Fruit fly (Drosophila melanogaster) whole organism, embryonic: Measurements from ENCODE around the gene Jhbp5.

Experiments used
- B-H2 ChIP-seq: fragments of 200-800 bp; sonication (Bioruptor generic); optimal IDR thresholded peaks from 2 replicates; lab custom pipeline; 2018; ENCODE audit warnings: missing biosample characterization, mild to moderate bottlenecking, missing genetic modification characterization
- Bgb ChIP-seq: fragments of 200-800 bp; sonication (Bioruptor generic); IDR thresholded peaks from 2 replicates; pipeline ENCODE4 v1.3.6; 2022; ENCODE audit warnings: missing biosample characterization, missing genetic modification characterization; ENCODE audit not compliant: partially characterized antibody
- CG11398 ChIP-seq: fragments of 200-800 bp; sonication (Bioruptor generic); optimal IDR thresholded peaks from 2 replicates; lab custom pipeline; 2016; ENCODE audit warnings: missing biosample characterization, missing genetic modification characterization
- CG11504 ChIP-seq: fragments of 200-800 bp; sonication (Bioruptor generic); optimal IDR thresholded peaks from 3 replicates; lab custom pipeline; 2019; ENCODE audit warnings: missing biosample characterization, mild to moderate bottlenecking, missing genetic modification characterization, moderate library complexity
- CG12769 ChIP-seq: fragments of 200-800 bp; sonication (Bioruptor generic); optimal IDR thresholded peaks from 2 replicates; lab custom pipeline; 2019; ENCODE audit warnings: missing biosample characterization, mild to moderate bottlenecking, missing genetic modification characterization, moderate library complexity
- CG13424 ChIP-seq: fragments of 200-800 bp; sonication (Bioruptor generic); optimal IDR thresholded peaks from 2 replicates; lab custom pipeline; 2019; ENCODE audit warnings: missing biosample characterization, mild to moderate bottlenecking, missing genetic modification characterization, moderate library complexity
- CG13624 ChIP-seq: fragments of 200-800 bp; sonication (Bioruptor generic); optimal IDR thresholded peaks from 2 replicates; lab custom pipeline; 2016; ENCODE audit warnings: missing biosample characterization, missing genetic modification characterization
- CG14014 ChIP-seq: fragments of 200-800 bp; sonication (Bioruptor generic); IDR thresholded peaks from 2 replicates; pipeline ENCODE4 v1.3.6; 2022; ENCODE audit warnings: missing biosample characterization, missing genetic modification characterization
- CG16813 ChIP-seq: fragments of 200-800 bp; sonication (Bioruptor generic); IDR thresholded peaks from 3 replicates; pipeline ENCODE4 v1.3.6; 2022; ENCODE audit warnings: missing biosample characterization, missing genetic modification characterization; ENCODE audit not compliant: partially characterized antibody
- CG16863 ChIP-seq: fragments of 200-800 bp; sonication (Bioruptor generic); optimal IDR thresholded peaks from 3 replicates; lab custom pipeline; 2016; ENCODE audit warnings: missing biosample characterization, missing genetic modification characterization
- CG17186 ChIP-seq: fragments of 200-800 bp; sonication (Bioruptor generic); optimal IDR thresholded peaks from 3 replicates; lab custom pipeline; 2017; ENCODE audit warnings: missing biosample characterization, missing genetic modification reagents, missing genetic modification characterization
- CG17612 ChIP-seq: fragments of 200-800 bp; sonication (Bioruptor generic); IDR thresholded peaks from 2 replicates; pipeline ENCODE4 v1.3.6; 2022; ENCODE audit warnings: missing biosample characterization, missing genetic modification characterization
- CG18011 ChIP-seq: fragments of 200-800 bp; sonication (Bioruptor generic); optimal IDR thresholded peaks from 2 replicates; lab custom pipeline; 2017; ENCODE audit warnings: missing biosample characterization, missing genetic modification characterization, mild to moderate bottlenecking, moderate library complexity, missing genotype
- CG2202 ChIP-seq: fragments of 200-800 bp; sonication (Bioruptor generic); optimal IDR thresholded peaks from 2 replicates; lab custom pipeline; 2018; ENCODE audit warnings: missing biosample characterization, mild to moderate bottlenecking, missing genetic modification characterization
- CG31388 ChIP-seq: fragments of 200-800 bp; sonication (Bioruptor generic); optimal IDR thresholded peaks from 2 replicates; lab custom pipeline; 2016; ENCODE audit warnings: missing biosample characterization, missing genetic modification characterization
- CG6654 ChIP-seq: fragments of 200-800 bp; sonication (Bioruptor generic); optimal IDR thresholded peaks from 2 replicates; lab custom pipeline; 2017; ENCODE audit warnings: missing biosample characterization, mild to moderate bottlenecking, missing genetic modification characterization
- CG7372 ChIP-seq: fragments of 200-800 bp; sonication (Bioruptor generic); IDR thresholded peaks from 2 replicates; pipeline ENCODE4 v1.3.6; 2022; ENCODE audit warnings: missing biosample characterization, missing genetic modification characterization
- CG8944 ChIP-seq: fragments of 200-800 bp; sonication (Bioruptor generic); optimal IDR thresholded peaks from 3 replicates; lab custom pipeline; 2016; ENCODE audit warnings: missing biosample characterization, missing genetic modification characterization
- Dref ChIP-seq: fragments of 200-800 bp; sonication (Bioruptor generic); IDR thresholded peaks from 2 replicates; pipeline ENCODE4 v1.3.6; 2022; ENCODE audit warnings: missing biosample characterization, missing genetic modification characterization
- HHEX ChIP-seq: fragments of 200-800 bp; sonication (Bioruptor generic); optimal IDR thresholded peaks from 3 replicates; lab custom pipeline; 2017; ENCODE audit warnings: missing biosample characterization, mild to moderate bottlenecking, missing genetic modification characterization, missing genetic modification reagents
- Hr3 ChIP-seq: fragments of 200-800 bp; sonication (Bioruptor generic); optimal IDR thresholded peaks from 3 replicates; lab custom pipeline; 2016; ENCODE audit warnings: missing biosample characterization, missing genetic modification characterization
- Lhr ChIP-seq: fragments of 200-800 bp; sonication (Bioruptor generic); optimal IDR thresholded peaks from 3 replicates; lab custom pipeline; 2017; ENCODE audit warnings: mild to moderate bottlenecking, missing biosample characterization, missing genetic modification reagents, missing genetic modification characterization
- MBD-R2 ChIP-seq: fragments of 200-800 bp; sonication (Bioruptor generic); IDR thresholded peaks from 2 replicates; pipeline ENCODE4 v1.3.6; 2022; ENCODE audit warnings: missing biosample characterization, missing genetic modification characterization
- Max ChIP-seq: fragments of 200-800 bp; sonication (Bioruptor generic); optimal IDR thresholded peaks from 2 replicates; lab custom pipeline; 2016; ENCODE audit warnings: missing biosample characterization, mild to moderate bottlenecking, missing genetic modification characterization
- Mrtf ChIP-seq: fragments of 200-800 bp; sonication (Bioruptor generic); IDR thresholded peaks from 3 replicates; pipeline ENCODE4 v1.3.6; 2022; ENCODE audit warnings: missing biosample characterization, missing genetic modification characterization
- NFAT ChIP-seq: fragments of 200-800 bp; sonication (Bioruptor generic); IDR thresholded peaks from 2 replicates; pipeline ENCODE4 v1.3.6; 2022; ENCODE audit warnings: missing biosample characterization, missing genetic modification characterization
- Scr ChIP-seq: fragments of 200-800 bp; sonication (Bioruptor generic); IDR thresholded peaks from 2 replicates; pipeline ENCODE4 v1.3.6; 2022; ENCODE audit warnings: missing biosample characterization, missing genetic modification characterization; ENCODE audit not compliant: partially characterized antibody
- Stat92E ChIP-seq, 3 experiments: fragments of >200 bp in 2 of 3; fragments of 200-800 bp in 1 of 3; sonication (Bioruptor generic) in 1 of 3; optimal IDR thresholded peaks; 2 replicates each; lab custom pipeline; 2017 to 2019; ENCODE audit warnings: missing biosample characterization in 3 of 3, missing genetic modification characterization in 3 of 3, mild to moderate bottlenecking in 1 of 3, moderate library complexity in 1 of 3
- TFAM ChIP-seq: fragments of 200-800 bp; sonication (Bioruptor generic); optimal IDR thresholded peaks from 2 replicates; lab custom pipeline; 2017; ENCODE audit warnings: missing biosample characterization, missing genetic modification characterization, inconsistent platforms
- YL-1 ChIP-seq: fragments of 200-800 bp; sonication (Bioruptor generic); optimal IDR thresholded peaks from 3 replicates; lab custom pipeline; 2017; ENCODE audit warnings: missing biosample characterization, mild to moderate bottlenecking, missing genetic modification characterization
- ac ChIP-seq: fragments of 200-800 bp; sonication (Bioruptor generic); optimal IDR thresholded peaks from 3 replicates; lab custom pipeline; 2017; ENCODE audit warnings: missing biosample characterization, mild to moderate bottlenecking, missing genetic modification characterization
- aop ChIP-seq: fragments of 200-800 bp; sonication (Bioruptor generic); IDR thresholded peaks from 2 replicates; pipeline ENCODE4 v1.3.6; 2022; ENCODE audit warnings: missing biosample characterization, missing genetic modification characterization
- ara ChIP-seq: fragments of 200-800 bp; sonication (Bioruptor generic); IDR thresholded peaks from 2 replicates; pipeline ENCODE4 v1.3.6; 2022; ENCODE audit warnings: missing biosample characterization, missing genetic modification characterization
- ase ChIP-seq: fragments of 200-800 bp; sonication (Bioruptor generic); IDR thresholded peaks from 3 replicates; pipeline ENCODE4 v1.3.6; 2022; ENCODE audit warnings: missing biosample characterization, missing genetic modification characterization
- bab2 ChIP-seq: fragments of 200-800 bp; sonication (Bioruptor generic); optimal IDR thresholded peaks from 2 replicates; lab custom pipeline; 2016; ENCODE audit warnings: missing biosample characterization, missing genetic modification characterization
- bigmax ChIP-seq: fragments of 200-800 bp; sonication (Bioruptor generic); optimal IDR thresholded peaks from 2 replicates; lab custom pipeline; 2018; ENCODE audit warnings: missing biosample characterization, mild to moderate bottlenecking, missing genetic modification characterization
- bowl ChIP-seq: fragments of 200-800 bp; sonication (Bioruptor generic); IDR thresholded peaks from 2 replicates; pipeline ENCODE4 v1.3.6; 2022; ENCODE audit warnings: missing biosample characterization, missing genetic modification characterization
- bsh ChIP-seq, 2 experiments: fragments of 200-800 bp; sonication (Bioruptor generic); optimal IDR thresholded peaks; 2 replicates each; lab custom pipeline; 2017 to 2018; ENCODE audit warnings: mild to moderate bottlenecking in 2 of 2, missing biosample characterization in 2 of 2, missing genetic modification characterization in 2 of 2, moderate library complexity in 1 of 2
- cwo ChIP-seq: fragments of 200-800 bp; sonication (Bioruptor generic); optimal IDR thresholded peaks from 3 replicates; lab custom pipeline; 2017; ENCODE audit warnings: missing biosample characterization, missing genetic modification characterization, mild to moderate bottlenecking, moderate library complexity, missing genetic modification reagents
- ftz-f1 ChIP-seq: fragments of 200-800 bp; sonication (Bioruptor generic); optimal IDR thresholded peaks from 2 replicates; lab custom pipeline; 2016; ENCODE audit warnings: missing biosample characterization, missing genetic modification characterization
- gro ChIP-seq: fragments of 200-800 bp; sonication (Bioruptor generic); optimal IDR thresholded peaks from 2 replicates; lab custom pipeline; 2016; ENCODE audit warnings: missing biosample characterization, missing genetic modification characterization
- insv ChIP-seq, 2 experiments: fragments of 200-800 bp; sonication (Bioruptor generic); optimal IDR thresholded peaks; 3 replicates each; lab custom pipeline; 2016 to 2018; ENCODE audit warnings: missing biosample characterization in 2 of 2, missing genetic modification characterization in 2 of 2
- ken ChIP-seq: fragments of 200-800 bp; sonication (Bioruptor generic); IDR thresholded peaks from 3 replicates; pipeline ENCODE4 v1.3.6; 2022; ENCODE audit warnings: missing biosample characterization, missing genetic modification characterization
- knrl ChIP-seq: fragments of 200-800 bp; sonication (Bioruptor generic); IDR thresholded peaks from 3 replicates; pipeline ENCODE4 v1.3.6; 2022; ENCODE audit warnings: missing biosample characterization, missing genetic modification characterization; ENCODE audit not compliant: partially characterized antibody
- onecut ChIP-seq: fragments of 200-800 bp; sonication (Bioruptor generic); IDR thresholded peaks from 2 replicates; pipeline ENCODE4 v1.3.6; 2022; ENCODE audit warnings: missing biosample characterization, missing genetic modification characterization
- pan ChIP-seq, 4 experiments: fragments of >200 bp in 3 of 4; fragments of 200-800 bp in 1 of 4; sonication (Bioruptor generic) in 1 of 4; optimal IDR thresholded peaks in 3 of 4; IDR thresholded peaks in 1 of 4; 2 replicates each; pipeline versions ENCODE4 v1.3.6 to Lab custom; 2017 to 2022; ENCODE audit warnings: missing biosample characterization in 2 of 4, missing genetic modification characterization in 2 of 4, mixed read lengths in 1 of 4
- sens ChIP-seq: fragments of 200-800 bp; sonication (Bioruptor generic); peaks from one replicate; lab custom pipeline; 2016; ENCODE audit warnings: missing biosample characterization, missing genetic modification characterization
- sqz ChIP-seq: fragments of 200-800 bp; sonication (Bioruptor generic); optimal IDR thresholded peaks from 3 replicates; lab custom pipeline; 2018; ENCODE audit warnings: missing biosample characterization, mild to moderate bottlenecking, missing genetic modification characterization
- tgo ChIP-seq: fragments of 200-800 bp; sonication (Bioruptor generic); IDR thresholded peaks from 3 replicates; pipeline ENCODE4 v1.3.6; 2022; ENCODE audit warnings: missing biosample characterization, missing genetic modification characterization
- trh ChIP-seq: fragments of 200-800 bp; sonication (Bioruptor generic); optimal IDR thresholded peaks from 2 replicates; lab custom pipeline; 2016; ENCODE audit warnings: missing biosample characterization, missing genetic modification characterization
- ttk ChIP-seq: fragments of 200-800 bp; sonication (Bioruptor generic); IDR thresholded peaks from 2 replicates; pipeline ENCODE4 v2.1.2; 2022; ENCODE audit warnings: missing biosample characterization, missing genetic modification characterization

Gene Jhbp5

DNA sequence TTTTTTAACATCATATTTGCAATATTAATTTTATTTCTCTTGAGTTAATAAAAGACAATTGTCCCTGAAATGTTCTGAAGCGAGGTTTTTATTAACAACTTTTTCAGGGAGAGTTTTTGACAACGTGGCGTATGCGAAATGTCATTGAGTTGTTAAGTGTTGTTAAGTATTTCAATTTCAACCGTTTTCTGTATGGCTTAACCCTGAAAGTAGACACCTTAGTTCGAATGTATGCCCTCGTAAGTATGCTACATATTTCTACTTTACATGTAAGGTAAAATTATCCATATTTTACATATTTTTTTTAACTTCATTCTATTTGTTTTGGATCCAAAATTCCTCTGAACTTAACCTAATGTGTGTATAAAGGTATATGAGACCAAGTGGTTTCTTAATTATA is 41.9 kb downstream of the Jhbp5 start (continued):
- TF ChIP-seq ttk (GFP tag; lab: Robert Waterston, UW) = no peak
- peak; percentile 15 for TF ChIP-seq CG13624 (GFP tag; lab: Kevin White, UChicago)
- no peak for TF ChIP-seq NFAT (GFP tag; lab: Robert Waterston, UW)
- no peak for TF ChIP-seq ken (GFP tag; lab: Robert Waterston, UW)
- no peak for TF ChIP-seq TFAM (GFP tag; lab: Kevin White, UChicago)
- peak; percentile 68 for TF ChIP-seq CG16813 (GFP tag; lab: Robert Waterston, UW)
- peak; percentile 29 for TF ChIP-seq CG2202 (tag; lab: Kevin White, UChicago)
- TF ChIP-seq CG11398 = no peak
- no peak for TF ChIP-seq trh (GFP tag; lab: Kevin White, UChicago)
- TF ChIP-seq aop (GFP tag; lab: Robert Waterston, UW) = no peak
- TF ChIP-seq ara (GFP tag; lab: Robert Waterston, UW) = no peak
- no peak for TF ChIP-seq ac (GFP tag; lab: Kevin White, UChicago)
- peak; percentile 32 for TF ChIP-seq ftz-f1 (GFP tag; lab: Kevin White, UChicago)
- no peak for TF ChIP-seq ase (GFP tag; lab: Robert Waterston, UW)
- no peak for TF ChIP-seq Stat92E (GFP tag; optimal IDR thresholded peaks at IDR 0.05; lab: Kevin White, UChicago)
- TF ChIP-seq CG17612 (GFP tag; lab: Robert Waterston, UW) = no peak
- TF ChIP-seq sens (GFP tag; lab: Kevin White, UChicago) = peak; percentile 76
- TF ChIP-seq bsh (GFP tag; optimal IDR thresholded peaks at IDR 0.05; lab: Kevin White, UChicago) = peak in 1 of 2 experiments; percentile 6
- no peak for TF ChIP-seq CG31388 (GFP tag; lab: Kevin White, UChicago)
- TF ChIP-seq Bgb (GFP tag; lab: Robert Waterston, UW) = peak; percentile 81
- TF ChIP-seq CG12769 (tag; lab: Kevin White, UChicago) = no peak
- TF ChIP-seq knrl (GFP tag; lab: Robert Waterston, UW) = peak; percentile 48; the same call in 1 of the 3 replicates
- peak; percentile 19 for TF ChIP-seq Max (GFP tag; lab: Kevin White, UChicago)
- no peak for TF ChIP-seq cwo (GFP tag; lab: Kevin White, UChicago)
- no peak for TF ChIP-seq CG13424 (tag; lab: Kevin White, UChicago)
- no peak for TF ChIP-seq CG6654 (GFP tag; lab: Kevin White, UChicago)
- TF ChIP-seq CG18011 (GFP tag; lab: Kevin White, UChicago) = no peak
- TF ChIP-seq CG16863 = no peak
- no peak for TF ChIP-seq B-H2 (GFP tag; lab: Kevin White, UChicago)
- no peak for TF ChIP-seq CG14014 (GFP tag; lab: Robert Waterston, UW)
- TF ChIP-seq onecut = no peak
- no peak for TF ChIP-seq CG17186 (GFP tag; lab: Kevin White, UChicago)
- peak; percentile 34 for TF ChIP-seq YL-1
- no peak for TF ChIP-seq Dref (GFP tag; lab: Robert Waterston, UW)
- TF ChIP-seq CG7372 = peak; percentile 92
- no peak for TF ChIP-seq Mrtf
- TF ChIP-seq sqz (GFP tag; lab: Kevin White, UChicago) = peak; percentile 36
- TF ChIP-seq bigmax = peak; percentile 26
- TF ChIP-seq Lhr (GFP tag; lab: Kevin White, UChicago) = peak; percentile 73
- TF ChIP-seq Hr3 (GFP tag; lab: Kevin White, UChicago) = no peak
- no peak for TF ChIP-seq gro (GFP tag; lab: Kevin White, UChicago)
- no peak for TF ChIP-seq insv (GFP tag; optimal IDR thresholded peaks at IDR 0.05; lab: Kevin White, UChicago)
- peak; percentile 53 for TF ChIP-seq Scr (GFP tag; lab: Robert Waterston, UW)
- TF ChIP-seq CG11504 (tag; lab: Kevin White, UChicago) = no peak
- no peak for TF ChIP-seq CG8944 (GFP tag; lab: Kevin White, UChicago)
- TF ChIP-seq MBD-R2 (GFP tag; lab: Robert Waterston, UW) = no peak
- no peak for TF ChIP-seq bab2 (GFP tag; lab: Kevin White, UChicago)
- TF ChIP-seq HHEX (GFP tag; lab: Kevin White, UChicago) = no peak
- no peak for TF ChIP-seq tgo
- no peak for TF ChIP-seq bowl (GFP tag; lab: Robert Waterston, UW)
- no peak for TF ChIP-seq pan (optimal IDR thresholded peaks at IDR 0.05; lab: Kevin White, UChicago)
- TF ChIP-seq pan (GFP tag; optimal IDR thresholded peaks at IDR 0.05 in 1 of 2, IDR thresholded peaks at IDR 0.05 in 1 of 2) = no peak
